Worm (Caenorhabditis elegans) whole organism, L3 larva: ENCODE measurements around the gene srh-269.

Experiments used
- ZK546.5 ChIP-seq: sonication (generic microtip); optimal IDR thresholded peaks from 2 replicates; lab custom pipeline; 2017; ENCODE audit warnings: missing biosample characterization, missing genetic modification characterization
- ama-1 ChIP-seq: fragments of 150-350 bp; optimal IDR thresholded peaks from 2 replicates; lab custom pipeline; 2018
- ceh-16 ChIP-seq: sonication (generic microtip); optimal IDR thresholded peaks from 2 replicates; lab custom pipeline; 2017; ENCODE audit warnings: missing biosample characterization, missing genetic modification characterization
- ceh-28 ChIP-seq: fragments of 150-350 bp; optimal IDR thresholded peaks from 2 replicates; lab custom pipeline; 2014; ENCODE audit warnings: missing biosample characterization, missing genetic modification reagents, missing genetic modification characterization
- ceh-82 ChIP-seq: fragments of 150-350 bp; optimal IDR thresholded peaks from 2 replicates; lab custom pipeline; 2014; ENCODE audit warnings: missing biosample characterization, missing genetic modification characterization
- ceh-9 ChIP-seq: sonication (generic microtip); optimal IDR thresholded peaks from 2 replicates; lab custom pipeline; 2018; ENCODE audit warnings: missing biosample characterization, missing genetic modification characterization
- daf-12 ChIP-seq: fragments of 150-350 bp; optimal IDR thresholded peaks from 2 replicates; lab custom pipeline; 2014; ENCODE audit warnings: missing biosample characterization, missing genetic modification reagents, missing genetic modification characterization
- egl-27 ChIP-seq: sonication (generic microtip); optimal IDR thresholded peaks from 4 replicates; lab custom pipeline; 2017; ENCODE audit warnings: missing biosample characterization, missing genetic modification reagents, missing genetic modification characterization
- egl-5 ChIP-seq: fragments of 150-350 bp; optimal IDR thresholded peaks from 2 replicates; lab custom pipeline; 2017; ENCODE audit warnings: missing biosample characterization, missing genetic modification reagents, missing genetic modification characterization, inconsistent platforms
- elt-1 ChIP-seq: fragments of 150-350 bp; optimal IDR thresholded peaks from 2 replicates; lab custom pipeline; 2014; ENCODE audit warnings: missing biosample characterization, missing genetic modification characterization
- elt-2 ChIP-seq: sonication (generic microtip); optimal IDR thresholded peaks from 2 replicates; lab custom pipeline; 2016; ENCODE audit warnings: missing genetic modification reagents, mild to moderate bottlenecking, missing genetic modification characterization, missing compliant biosample characterization
- elt-3 ChIP-seq, 3 experiments: fragments of 150-350 bp in 1 of 3; sonication (generic microtip) in 2 of 3; optimal IDR thresholded peaks; 2 replicates in 2 of 3; 4 replicates in 1 of 3; lab custom pipeline; 2014 to 2017; ENCODE audit warnings: missing biosample characterization in 3 of 3, missing genetic modification characterization in 3 of 3
- eor-1 ChIP-seq, 2 experiments: fragments of 150-350 bp; optimal IDR thresholded peaks; 2 replicates each; lab custom pipeline; 2014 to 2018; ENCODE audit warnings: missing biosample characterization in 2 of 2, missing genetic modification characterization in 2 of 2
- fkh-2 ChIP-seq: fragments of 150-350 bp; optimal IDR thresholded peaks from 2 replicates; lab custom pipeline; 2014; ENCODE audit warnings: missing biosample characterization, missing genetic modification reagents, missing genetic modification characterization
- fos-1 ChIP-seq: fragments of 150-350 bp; optimal IDR thresholded peaks from 2 replicates; lab custom pipeline; 2014; ENCODE audit warnings: missing biosample characterization, missing genetic modification characterization
- jun-1 ChIP-seq: fragments of 150-350 bp; optimal IDR thresholded peaks from 2 replicates; lab custom pipeline; 2014; ENCODE audit warnings: missing biosample characterization, missing genetic modification reagents, missing genetic modification characterization
- lin-39 ChIP-seq: fragments of 150-350 bp; optimal IDR thresholded peaks from 2 replicates; lab custom pipeline; 2018; ENCODE audit warnings: missing biosample characterization, missing genetic modification reagents, missing genetic modification characterization
- lsy-12 ChIP-seq: sonication (generic microtip); optimal IDR thresholded peaks from 2 replicates; lab custom pipeline; 2016; ENCODE audit warnings: mild to moderate bottlenecking, missing genetic modification characterization, missing compliant biosample characterization
- mdl-1 ChIP-seq: fragments of 150-350 bp; optimal IDR thresholded peaks from 2 replicates; lab custom pipeline; 2014; ENCODE audit warnings: missing biosample characterization, missing genetic modification characterization
- mml-1 ChIP-seq: fragments of 150-350 bp; sonication (generic microtip); optimal IDR thresholded peaks from 3 replicates; lab custom pipeline; 2014; ENCODE audit warnings: missing biosample characterization, missing genetic modification characterization
- nfya-1 ChIP-seq: sonication (generic microtip); optimal IDR thresholded peaks from 2 replicates; lab custom pipeline; 2017; ENCODE audit warnings: missing genetic modification characterization, mild to moderate bottlenecking, missing compliant biosample characterization, antibody characterized with exemption, moderate library complexity; ENCODE audit not compliant: insufficient read depth
- nhr-12 ChIP-seq: fragments of 150-350 bp; optimal IDR thresholded peaks from 2 replicates; lab custom pipeline; 2014; ENCODE audit warnings: missing biosample characterization, missing genetic modification characterization
- nhr-23 ChIP-seq: fragments of 150-350 bp; optimal IDR thresholded peaks from 2 replicates; lab custom pipeline; 2014; ENCODE audit warnings: missing biosample characterization, missing genetic modification reagents, missing genetic modification characterization
- nhr-237 ChIP-seq: fragments of 150-350 bp; optimal IDR thresholded peaks from 2 replicates; lab custom pipeline; 2014; ENCODE audit warnings: missing biosample characterization, missing genetic modification characterization
- nhr-25 ChIP-seq: sonication (generic microtip); optimal IDR thresholded peaks from 2 replicates; lab custom pipeline; 2017; ENCODE audit warnings: missing biosample characterization, missing genetic modification characterization
- nhr-43 ChIP-seq: sonication (generic microtip); optimal IDR thresholded peaks from 2 replicates; lab custom pipeline; 2016; ENCODE audit warnings: mild to moderate bottlenecking, missing genetic modification characterization, missing compliant biosample characterization; ENCODE audit not compliant: poor library complexity, severe bottlenecking
- nhr-76 ChIP-seq: fragments of 150-350 bp; sonication (generic microtip); optimal IDR thresholded peaks from 5 replicates; lab custom pipeline; 2014; ENCODE audit warnings: missing biosample characterization, missing genetic modification characterization
- nhr-77 ChIP-seq: fragments of 150-350 bp; optimal IDR thresholded peaks from 2 replicates; lab custom pipeline; 2014; ENCODE audit warnings: missing biosample characterization, missing genetic modification characterization
- pha-4 ChIP-seq: fragments of 150-350 bp; optimal IDR thresholded peaks from 2 replicates; lab custom pipeline; 2014; ENCODE audit warnings: missing biosample characterization, missing genetic modification reagents, missing genetic modification characterization
- pqm-1 ChIP-seq: fragments of 150-350 bp; optimal IDR thresholded peaks from 2 replicates; lab custom pipeline; 2017; ENCODE audit warnings: missing biosample characterization, missing genetic modification characterization, inconsistent platforms
- sea-2 ChIP-seq: fragments of 150-350 bp; sonication (generic microtip); optimal IDR thresholded peaks from 4 replicates; lab custom pipeline; 2014; ENCODE audit warnings: missing biosample characterization, missing genetic modification reagents, missing genetic modification characterization
- skn-1 ChIP-seq: fragments of 150-350 bp; optimal IDR thresholded peaks from 2 replicates; lab custom pipeline; 2014; ENCODE audit warnings: missing biosample characterization, missing genetic modification characterization
- snpc-4 ChIP-seq: fragments of 150-350 bp; optimal IDR thresholded peaks from 2 replicates; lab custom pipeline; 2014; ENCODE audit warnings: missing biosample characterization, missing genetic modification characterization
- tbx-2 ChIP-seq: sonication (generic microtip); optimal IDR thresholded peaks from 2 replicates; lab custom pipeline; 2016; ENCODE audit warnings: mild to moderate bottlenecking, missing genetic modification characterization, missing compliant biosample characterization
- unc-39 ChIP-seq: sonication (generic microtip); optimal IDR thresholded peaks from 4 replicates; lab custom pipeline; 2017; ENCODE audit warnings: missing biosample characterization, missing genetic modification characterization
- unc-62 ChIP-seq: fragments of 150-350 bp; sonication (generic microtip); optimal IDR thresholded peaks from 4 replicates; lab custom pipeline; 2014; ENCODE audit warnings: missing biosample characterization, missing genetic modification reagents, missing genetic modification characterization
- zag-1 ChIP-seq: fragments of 150-350 bp; optimal IDR thresholded peaks from 2 replicates; lab custom pipeline; 2014; ENCODE audit warnings: missing biosample characterization, missing genetic modification characterization
- ztf-4 ChIP-seq: fragments of 150-350 bp; optimal IDR thresholded peaks from 2 replicates; lab custom pipeline; 2014; ENCODE audit warnings: missing biosample characterization, missing genetic modification characterization

Gene srh-269

ce11 chrV:16594514-16594913, 2.7 kb upstream of the srh-269 start:
- no peak for TF ChIP-seq sea-2 (GFP tag; lab: Kevin White, UChicago)
- no peak for TF ChIP-seq elt-3 (tag; optimal IDR thresholded peaks at IDR 0.05; lab: Kevin White, UChicago)
- no peak for TF ChIP-seq nhr-23 (tag; lab: Kevin White, UChicago)
- no peak for TF ChIP-seq eor-1 (tag; optimal IDR thresholded peaks at IDR 0.05; lab: Kevin White, UChicago)
- TF ChIP-seq nfya-1 (tag; lab: Kevin White, UChicago), result peak; percentile 5
- no peak for TF ChIP-seq zag-1 (tag; lab: Kevin White, UChicago)
- no peak for TF ChIP-seq egl-5 (tag; lab: Kevin White, UChicago)
- TF ChIP-seq egl-27 (tag; lab: Kevin White, UChicago), result no peak
- TF ChIP-seq nhr-43, result peak; percentile 53
- TF ChIP-seq jun-1, result no peak
- TF ChIP-seq mdl-1 (tag; lab: Kevin White, UChicago), result no peak
- no peak for TF ChIP-seq tbx-2 (tag; lab: Kevin White, UChicago)
- TF ChIP-seq nhr-77, result no peak
- no peak for TF ChIP-seq ceh-16 (tag; lab: Kevin White, UChicago)
- no peak for TF ChIP-seq skn-1 (tag; lab: Kevin White, UChicago)
- TF ChIP-seq nhr-12, result no peak
- TF ChIP-seq fos-1 (tag; lab: Kevin White, UChicago), result no peak
- no peak for TF ChIP-seq nhr-25 (tag; lab: Kevin White, UChicago)
- TF ChIP-seq nhr-76 (tag; lab: Kevin White, UChicago), result no peak
- TF ChIP-seq daf-12 (tag; lab: Kevin White, UChicago), result no peak
- TF ChIP-seq ama-1, result peak; percentile 42
- TF ChIP-seq ceh-28, result peak; percentile 7
- no peak for TF ChIP-seq lin-39 (tag; lab: Kevin White, UChicago)
- TF ChIP-seq ceh-82, result no peak

- no peak for TF ChIP-seq pqm-1
- no peak for TF ChIP-seq daf-12 (tag; lab: Kevin White, UChicago)
- no peak for TF ChIP-seq egl-5 (tag; lab: Kevin White, UChicago)
- TF ChIP-seq ceh-28, result no peak
- no peak for TF ChIP-seq elt-3 (tag; optimal IDR thresholded peaks at IDR 0.05; lab: Kevin White, UChicago)
- no peak for TF ChIP-seq nhr-23 (tag; lab: Kevin White, UChicago)
- no peak for TF ChIP-seq nhr-76 (tag; lab: Kevin White, UChicago)
- no peak for TF ChIP-seq mml-1 (tag; lab: Kevin White, UChicago)
These were observed 1.9 kb upstream of the srh-269 start for ce11 chrV:16593792-16594059.

ce11 chrV:16592947-16593791, 1.3 kb upstream of the srh-269 start:
- TF ChIP-seq lin-39 (tag; lab: Kevin White, UChicago), result no peak
- no peak for TF ChIP-seq nhr-23 (tag; lab: Kevin White, UChicago)
- TF ChIP-seq pqm-1, result peak; percentile 44
- no peak for TF ChIP-seq unc-62 (GFP tag; lab: Kevin White, UChicago)
- TF ChIP-seq pha-4 (tag; lab: Kevin White, UChicago), result peak; percentile 30
- no peak for TF ChIP-seq lsy-12 (tag; lab: Kevin White, UChicago)
- TF ChIP-seq elt-1, result no peak
- TF ChIP-seq ama-1, result peak; percentile 55
- peak; percentile 56 for TF ChIP-seq nhr-43
- peak; percentile 82 for TF ChIP-seq elt-2 (tag; lab: Kevin White, UChicago)
- TF ChIP-seq skn-1 (tag; lab: Kevin White, UChicago), result no peak
- no peak for TF ChIP-seq elt-3 (tag; optimal IDR thresholded peaks at IDR 0.05; lab: Kevin White, UChicago)
- no peak for TF ChIP-seq nfya-1 (tag; lab: Kevin White, UChicago)

- TF ChIP-seq ztf-4 (tag; lab: Kevin White, UChicago), result no peak
- no peak for TF ChIP-seq elt-1
- TF ChIP-seq unc-39 (tag; lab: Kevin White, UChicago), result no peak
- TF ChIP-seq nhr-25 (tag; lab: Kevin White, UChicago), result no peak
- TF ChIP-seq, all 47 proteins: peak for 0
These were observed 2.4 kb downstream of the srh-269 start for ce11 chrV:16589488-16589887.

DNA sequence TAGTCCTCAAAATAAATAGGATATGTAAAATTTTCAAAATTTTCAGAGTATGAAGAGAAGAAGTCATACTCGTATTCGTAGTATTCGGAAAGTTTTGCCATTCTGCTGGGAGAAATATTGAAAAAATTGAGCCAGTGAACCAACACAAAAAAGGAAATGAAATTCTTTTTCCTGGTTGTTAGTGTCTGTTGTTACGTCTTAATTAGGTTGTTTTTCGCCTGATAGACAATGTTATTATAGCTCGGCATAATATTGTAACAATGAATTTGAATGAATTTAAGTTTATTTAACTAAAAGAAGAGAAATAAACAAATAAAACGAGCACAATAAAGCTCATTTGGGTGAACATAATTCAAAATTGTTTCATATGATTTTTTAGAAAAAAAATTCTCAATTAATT, 3.4 kb downstream of the srh-269 start, which contains the start of gene srw-73:
Gene srw-73 (minus strand): TSS at position 101 of the 400 bp plus-strand sequence.
- TF ChIP-seq nhr-237 (no peak), ZK546.5 (tag; lab: Kevin White, UChicago) (no peak), mml-1 (tag; lab: Kevin White, UChicago) (no peak), elt-2 (tag; lab: Kevin White, UChicago) (no peak), ceh-16 (tag; lab: Kevin White, UChicago) (no peak), fos-1 (tag; lab: Kevin White, UChicago) (no peak), nhr-12 (no peak), mdl-1 (tag; lab: Kevin White, UChicago) (no peak), snpc-4 (no peak), ceh-9 (no peak), elt-1 (no peak), nfya-1 (tag; lab: Kevin White, UChicago) (no peak), nhr-76 (tag; lab: Kevin White, UChicago) (no peak), fkh-2 (tag; lab: Kevin White, UChicago) (no peak), unc-62 (GFP tag; lab: Kevin White, UChicago) (no peak), egl-27 (tag; lab: Kevin White, UChicago) (no peak), elt-3 (tag; optimal IDR thresholded peaks at IDR 0.05; lab: Kevin White, UChicago) (no peak)
- TF ChIP-seq, all 47 proteins: peak for 0
